Fruit fly (Drosophila melanogaster) whole organism, embryonic: ENCODE measurements around the gene CG3651.

ENCODE experiments used
- B-H1 ChIP-seq: fragments of 200-800 bp; sonication (Bioruptor generic); IDR thresholded peaks from 3 replicates; pipeline ENCODE4 v1.3.6; 2022; ENCODE audit warnings: missing biosample characterization, missing genetic modification characterization
- BEAF-32 ChIP-seq: fragments of 200-800 bp; sonication (Bioruptor generic); optimal IDR thresholded peaks from 3 replicates; lab custom pipeline; 2017; ENCODE audit warnings: missing biosample characterization, missing genetic modification characterization, mild to moderate bottlenecking, moderate library complexity, missing genetic modification reagents
- CG10431 ChIP-seq: fragments of 200-800 bp; sonication (Bioruptor generic); optimal IDR thresholded peaks from 3 replicates; lab custom pipeline; 2018; ENCODE audit warnings: missing biosample characterization, mild to moderate bottlenecking, missing genetic modification characterization
- CG10543 ChIP-seq: fragments of 200-800 bp; sonication (Bioruptor generic); optimal IDR thresholded peaks from 3 replicates; lab custom pipeline; 2017; ENCODE audit warnings: missing biosample characterization, mild to moderate bottlenecking, missing genetic modification characterization, moderate library complexity
- CG12659 ChIP-seq: fragments of 200-800 bp; sonication (Bioruptor generic); optimal IDR thresholded peaks from 3 replicates; lab custom pipeline; 2017; ENCODE audit warnings: mild to moderate bottlenecking, missing biosample characterization, missing genetic modification reagents, missing genetic modification characterization
- CG13287 ChIP-seq: fragments of 200-800 bp; sonication (Bioruptor generic); IDR thresholded peaks from 2 replicates; pipeline ENCODE4 v1.3.6; 2022; ENCODE audit warnings: missing biosample characterization, missing genetic modification characterization; ENCODE audit not compliant: partially characterized antibody
- CG14441 ChIP-seq: fragments of 200-800 bp; sonication (Bioruptor generic); IDR thresholded peaks from 2 replicates; pipeline ENCODE4 v1.3.6; 2022; ENCODE audit warnings: missing biosample characterization, missing genetic modification characterization
- CG14667 ChIP-seq: fragments of 200-800 bp; sonication (Bioruptor generic); IDR thresholded peaks from 2 replicates; pipeline ENCODE4 v1.3.6; 2022; ENCODE audit warnings: missing biosample characterization, missing genetic modification characterization
- CG15269 ChIP-seq: fragments of 200-800 bp; sonication (Bioruptor generic); optimal IDR thresholded peaks from 2 replicates; lab custom pipeline; 2018; ENCODE audit warnings: missing biosample characterization, mild to moderate bottlenecking, missing genetic modification characterization, moderate library complexity
- CG16863 ChIP-seq: fragments of 200-800 bp; sonication (Bioruptor generic); optimal IDR thresholded peaks from 3 replicates; lab custom pipeline; 2016; ENCODE audit warnings: missing biosample characterization, missing genetic modification characterization
- CG2889 ChIP-seq: fragments of 200-800 bp; sonication (Bioruptor generic); IDR thresholded peaks from 3 replicates; pipeline ENCODE4 v1.3.6; 2022; ENCODE audit warnings: missing biosample characterization, missing genetic modification characterization
- CG30431 ChIP-seq: fragments of 200-800 bp; sonication (Bioruptor generic); optimal IDR thresholded peaks from 2 replicates; lab custom pipeline; 2017; ENCODE audit warnings: missing biosample characterization, missing genetic modification characterization
- CG3065 ChIP-seq: fragments of 200-800 bp; sonication (Bioruptor generic); optimal IDR thresholded peaks from 2 replicates; lab custom pipeline; 2016; ENCODE audit warnings: missing biosample characterization, missing genetic modification characterization
- CG31388 ChIP-seq: fragments of 200-800 bp; sonication (Bioruptor generic); optimal IDR thresholded peaks from 2 replicates; lab custom pipeline; 2016; ENCODE audit warnings: missing biosample characterization, missing genetic modification characterization
- CG32767 ChIP-seq: fragments of 200-800 bp; sonication (Bioruptor generic); IDR thresholded peaks from 2 replicates; pipeline ENCODE4 v1.3.6; 2022; ENCODE audit warnings: missing biosample characterization, missing genetic modification characterization
- CG4854 ChIP-seq: fragments of 200-800 bp; sonication (Bioruptor generic); optimal IDR thresholded peaks from 2 replicates; lab custom pipeline; 2016; ENCODE audit warnings: missing biosample characterization, missing genetic modification characterization, inconsistent platforms
- CG6689 ChIP-seq: fragments of 200-800 bp; sonication (Bioruptor generic); IDR thresholded peaks from 2 replicates; pipeline ENCODE4 v1.3.6; 2022; ENCODE audit warnings: missing biosample characterization, missing genetic modification characterization
- CG6791 ChIP-seq: fragments of 200-800 bp; sonication (Bioruptor generic); IDR thresholded peaks from 3 replicates; pipeline ENCODE4 v1.3.6; 2022; ENCODE audit warnings: missing biosample characterization, missing genetic modification characterization; ENCODE audit not compliant: partially characterized antibody
- CG8089 ChIP-seq: fragments of 200-800 bp; sonication (Bioruptor generic); optimal IDR thresholded peaks from 3 replicates; lab custom pipeline; 2016; ENCODE audit warnings: missing biosample characterization, missing genetic modification characterization
- CG9437 ChIP-seq: fragments of 200-800 bp; sonication (Bioruptor generic); optimal IDR thresholded peaks from 2 replicates; lab custom pipeline; 2018; ENCODE audit warnings: missing biosample characterization, mild to moderate bottlenecking, missing genetic modification characterization
- CTCF ChIP-seq: fragments of 200-800 bp; sonication (Bioruptor generic); optimal IDR thresholded peaks from 2 replicates; lab custom pipeline; 2017; ENCODE audit warnings: missing biosample characterization, mild to moderate bottlenecking, missing genetic modification characterization, moderate library complexity
- Dbx ChIP-seq: fragments of 200-800 bp; sonication (Bioruptor generic); IDR thresholded peaks from 3 replicates; pipeline ENCODE4 v1.3.6; 2022; ENCODE audit warnings: missing biosample characterization, missing genetic modification characterization
- Dll ChIP-seq: fragments of 200-800 bp; sonication (Bioruptor generic); IDR thresholded peaks from 4 replicates; pipeline ENCODE4 v1.3.6; 2022; ENCODE audit warnings: missing biosample characterization, missing genetic modification characterization; ENCODE audit not compliant: partially characterized antibody
- Doc3 ChIP-seq: fragments of 200-800 bp; sonication (Bioruptor generic); IDR thresholded peaks from 3 replicates; pipeline ENCODE4 v1.3.6; 2022; ENCODE audit warnings: missing biosample characterization, missing genetic modification characterization; ENCODE audit not compliant: partially characterized antibody
- Dp ChIP-seq: fragments of 200-800 bp; sonication (Bioruptor generic); optimal IDR thresholded peaks from 2 replicates; lab custom pipeline; 2018; ENCODE audit warnings: missing biosample characterization, mild to moderate bottlenecking, missing genetic modification characterization, moderate library complexity
- Gsc ChIP-seq: fragments of 200-800 bp; sonication (Bioruptor generic); IDR thresholded peaks from 2 replicates; pipeline ENCODE4 v1.3.6; 2022; ENCODE audit warnings: missing biosample characterization, missing genetic modification characterization
- H15 ChIP-seq: fragments of 200-800 bp; sonication (Bioruptor generic); IDR thresholded peaks from 3 replicates; pipeline ENCODE4 v1.3.6; 2022; ENCODE audit warnings: missing biosample characterization, missing genetic modification characterization
- Hmr ChIP-seq: fragments of 200-800 bp; sonication (Bioruptor generic); optimal IDR thresholded peaks from 3 replicates; lab custom pipeline; 2017; ENCODE audit warnings: mild to moderate bottlenecking, missing biosample characterization, missing genetic modification reagents, missing genetic modification characterization
- Hsf ChIP-seq: fragments of 200-800 bp; sonication (Bioruptor generic); optimal IDR thresholded peaks from 3 replicates; lab custom pipeline; 2016; ENCODE audit warnings: missing biosample characterization, missing genetic modification characterization
- MBD-R2 ChIP-seq: fragments of 200-800 bp; sonication (Bioruptor generic); IDR thresholded peaks from 2 replicates; pipeline ENCODE4 v1.3.6; 2022; ENCODE audit warnings: missing biosample characterization, missing genetic modification characterization
- MESR4 ChIP-seq: fragments of 200-800 bp; sonication (Bioruptor generic); optimal IDR thresholded peaks from 2 replicates; lab custom pipeline; 2018; ENCODE audit warnings: missing biosample characterization, mild to moderate bottlenecking, missing genetic modification characterization, moderate library complexity
- Myb ChIP-seq: fragments of 200-800 bp; sonication (Bioruptor generic); optimal IDR thresholded peaks from 2 replicates; lab custom pipeline; 2016; ENCODE audit warnings: missing biosample characterization, missing genetic modification characterization
- Nf-YA ChIP-seq: fragments of 200-800 bp; sonication (Bioruptor generic); IDR thresholded peaks from 2 replicates; pipeline ENCODE4 v1.3.6; 2022; ENCODE audit warnings: missing biosample characterization, missing genetic modification characterization
- NfI ChIP-seq: fragments of 200-800 bp; sonication (Bioruptor generic); optimal IDR thresholded peaks from 3 replicates; lab custom pipeline; 2018; ENCODE audit warnings: missing biosample characterization, mild to moderate bottlenecking, missing genetic modification characterization, moderate library complexity
- ap ChIP-seq: fragments of 200-800 bp; sonication (Bioruptor generic); IDR thresholded peaks from 2 replicates; pipeline ENCODE4 v1.3.6; 2022; ENCODE audit warnings: missing biosample characterization, missing genetic modification characterization
- ash1 ChIP-seq: fragments of 200-800 bp; sonication (Bioruptor generic); optimal IDR thresholded peaks from 2 replicates; lab custom pipeline; 2018; ENCODE audit warnings: missing biosample characterization, mild to moderate bottlenecking, missing genetic modification characterization
- btn ChIP-seq: fragments of 200-800 bp; sonication (Bioruptor generic); optimal IDR thresholded peaks from 2 replicates; lab custom pipeline; 2016; ENCODE audit warnings: missing biosample characterization, missing genetic modification characterization
- dan ChIP-seq: fragments of 200-800 bp; sonication (Bioruptor generic); IDR thresholded peaks from 2 replicates; pipeline ENCODE4 v1.3.6; 2022; ENCODE audit warnings: missing biosample characterization, missing genetic modification characterization
- ewg ChIP-seq: fragments of 200-800 bp; sonication (Bioruptor generic); optimal IDR thresholded peaks from 3 replicates; lab custom pipeline; 2017; ENCODE audit warnings: mild to moderate bottlenecking, missing biosample characterization, missing genetic modification reagents, missing genetic modification characterization
- fd64A ChIP-seq: fragments of 200-800 bp; sonication (Bioruptor generic); optimal IDR thresholded peaks from 3 replicates; lab custom pipeline; 2018; ENCODE audit warnings: missing biosample characterization, mild to moderate bottlenecking, missing genetic modification characterization
- fd96Cb ChIP-seq: fragments of 200-800 bp; sonication (Bioruptor generic); optimal IDR thresholded peaks from 2 replicates; lab custom pipeline; 2018; ENCODE audit warnings: missing biosample characterization, mild to moderate bottlenecking, missing genetic modification characterization, moderate library complexity
- ftz-f1 ChIP-seq: fragments of 200-800 bp; sonication (Bioruptor generic); optimal IDR thresholded peaks from 2 replicates; lab custom pipeline; 2016; ENCODE audit warnings: missing biosample characterization, missing genetic modification characterization
- hb ChIP-seq: fragments of 200-800 bp; sonication (Bioruptor generic); IDR thresholded peaks from 3 replicates; pipeline ENCODE4 v1.3.6; 2022; ENCODE audit warnings: missing biosample characterization, missing genetic modification characterization; ENCODE audit not compliant: partially characterized antibody
- kay ChIP-seq: fragments of 200-800 bp; sonication (Bioruptor generic); optimal IDR thresholded peaks from 2 replicates; lab custom pipeline; 2016; ENCODE audit warnings: missing biosample characterization, missing genetic modification characterization
- luna ChIP-seq: fragments of 200-800 bp; sonication (Bioruptor generic); optimal IDR thresholded peaks from 2 replicates; lab custom pipeline; 2016; ENCODE audit warnings: missing biosample characterization, missing genetic modification characterization
- nerfin-1 ChIP-seq: fragments of 200-800 bp; sonication (Bioruptor generic); optimal IDR thresholded peaks from 3 replicates; lab custom pipeline; 2019; ENCODE audit warnings: missing biosample characterization, mild to moderate bottlenecking, missing genetic modification characterization, moderate library complexity
- p53 ChIP-seq: fragments of 200-800 bp; sonication (Bioruptor generic); optimal IDR thresholded peaks from 2 replicates; lab custom pipeline; 2016; ENCODE audit warnings: missing biosample characterization, missing genetic modification characterization
- rib ChIP-seq: fragments of 200-800 bp; sonication (Bioruptor generic); IDR thresholded peaks from 2 replicates; pipeline ENCODE4 v1.3.6; 2022; ENCODE audit warnings: missing biosample characterization, missing genetic modification characterization
- slou ChIP-seq: fragments of 200-800 bp; sonication (Bioruptor generic); optimal IDR thresholded peaks from 3 replicates; lab custom pipeline; 2016; ENCODE audit warnings: missing biosample characterization, missing genetic modification characterization
- tin ChIP-seq: fragments of 200-800 bp; sonication (Bioruptor generic); optimal IDR thresholded peaks from 3 replicates; lab custom pipeline; 2016; ENCODE audit warnings: missing biosample characterization, missing genetic modification characterization
- zen2 ChIP-seq: fragments of 200-800 bp; sonication (Bioruptor generic); IDR thresholded peaks from 3 replicates; pipeline ENCODE4 v1.3.6; 2022; ENCODE audit warnings: missing biosample characterization, missing genetic modification characterization; ENCODE audit not compliant: partially characterized antibody

CG3651 gene

dm6 chr2L:22146247-22146646 is 25.1 kb downstream of the CG3651 start (continued):
- TF ChIP-seq CG12659 (no peak), CG14441 (GFP tag; lab: Robert Waterston, UW) (no peak), rib (0 out of 2 replicates have a peak, but pooled peaks have one; percentile 15), Myb (GFP tag; lab: Kevin White, UChicago) (no peak), btn (GFP tag; lab: Kevin White, UChicago) (no peak), Dp (no peak), Nf-YA (GFP tag; lab: Robert Waterston, UW) (no peak), CG32767 (no peak), hb (GFP tag; lab: Robert Waterston, UW) (no peak; the same call in 2 of the 3 replicates), CG15269 (tag; lab: Kevin White, UChicago) (no peak), CG31388 (GFP tag; lab: Kevin White, UChicago) (no peak), luna (GFP tag; lab: Kevin White, UChicago) (no peak), Doc3 (GFP tag; lab: Robert Waterston, UW) (peak; percentile 48; the same call in 2 of the 3 replicates), ap (GFP tag; lab: Robert Waterston, UW) (no peak), CG4854 (GFP tag; lab: Kevin White, UChicago) (no peak), CG2889 (GFP tag; lab: Robert Waterston, UW) (no peak), BEAF-32 (peak; percentile 62), Dll (peak; percentile 59; the same call in 3 of the 4 replicates), dan (GFP tag; lab: Robert Waterston, UW) (no peak), ash1 (GFP tag; lab: Kevin White, UChicago) (no peak), CG10431 (GFP tag; lab: Kevin White, UChicago) (no peak), ewg (GFP tag; lab: Kevin White, UChicago) (peak; percentile 98), CG8089 (GFP tag; lab: Kevin White, UChicago) (no peak), Dbx (no peak), Gsc (GFP tag; lab: Robert Waterston, UW) (no peak), fd64A (GFP tag; lab: Kevin White, UChicago) (no peak), CG10543 (GFP tag; lab: Kevin White, UChicago) (no peak), NfI (no peak), p53 (no peak), slou (GFP tag; lab: Kevin White, UChicago) (no peak), CG9437 (no peak), H15 (GFP tag; lab: Robert Waterston, UW) (0 out of 3 replicates have a peak, but pooled peaks have one; percentile 8), CG14667 (no peak), fd96Cb (tag; lab: Kevin White, UChicago) (no peak), CG16863 (GFP tag; lab: Kevin White, UChicago) (no peak), nerfin-1 (peak; percentile 70), CTCF (GFP tag; lab: Kevin White, UChicago) (no peak), CG13287 (GFP tag; lab: Robert Waterston, UW) (peak; percentile 73), Hmr (peak; percentile 16), ftz-f1 (no peak), MBD-R2 (GFP tag; lab: Robert Waterston, UW) (0 out of 2 replicates have a peak, but pooled peaks have one; percentile 19), B-H1 (GFP tag; lab: Robert Waterston, UW) (no peak), MESR4 (no peak), tin (GFP tag; lab: Kevin White, UChicago) (no peak), CG6791 (GFP tag; lab: Robert Waterston, UW) (no peak), CG30431 (GFP tag; lab: Kevin White, UChicago) (no peak), CG3065 (GFP tag; lab: Kevin White, UChicago) (no peak), Hsf (GFP tag; lab: Kevin White, UChicago) (no peak), kay (GFP tag; lab: Kevin White, UChicago) (no peak), CG6689 (GFP tag; lab: Robert Waterston, UW) (0 out of 2 replicates have a peak, but pooled peaks have one; percentile 4), zen2 (GFP tag; lab: Robert Waterston, UW) (peak; percentile 21; the same call in 1 of the 3 replicates)
